Worm (Caenorhabditis elegans): ENCODE data around the gene Y66A7A.7.

Y66A7A.7 gene

ce11 chrIII:11629354-11629753, at the start of gene Y66A7A.7:
Gene Y66A7A.7 (minus strand): TSS chrIII:11629454.
- TF ChIP-seq rnt-1 (tag; optimal IDR thresholded peaks at IDR 0.05) (no peak), jun-1 (tag; optimal IDR thresholded peaks at IDR 0.05) (no peak), lir-3 (tag; optimal IDR thresholded peaks at IDR 0.05; ENCODE audit: poor library complexity) (no peak), ceh-63 (GFP tag; optimal IDR thresholded peaks at IDR 0.05) (no peak), F16B12.6 (tag; optimal IDR thresholded peaks at IDR 0.05) (no peak), ces-1 (GFP tag; optimal IDR thresholded peaks at IDR 0.05) (no peak)

DNA sequence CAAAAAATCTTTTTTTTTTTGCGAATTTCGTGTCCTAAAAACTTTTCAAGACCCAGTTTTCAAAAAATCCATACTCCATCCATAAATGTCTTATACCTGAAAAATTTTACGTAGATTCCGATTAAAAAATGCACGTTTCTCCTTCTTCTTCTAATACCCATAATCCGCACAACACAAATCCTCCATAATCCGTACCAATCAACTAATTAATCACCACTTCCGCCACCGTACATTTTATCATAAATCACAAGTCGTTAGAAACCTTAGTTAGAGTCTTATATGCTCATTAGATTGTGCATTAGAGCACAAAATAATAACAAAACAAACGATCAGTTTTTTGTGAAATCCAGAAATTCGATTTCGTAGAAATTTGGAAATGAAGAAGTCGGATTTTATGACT, 39.8 kb upstream of the Y66A7A.7 start:
- TF ChIP-seq nhr-47 (tag; optimal IDR thresholded peaks at IDR 0.05): peak; percentile 14
- TF ChIP-seq pax-3 (tag; optimal IDR thresholded peaks at IDR 0.05): peak; percentile 45
- peak; percentile 99 for TF ChIP-seq dsc-1 (tag; optimal IDR thresholded peaks at IDR 0.05)
- TF ChIP-seq lin-14 (GFP tag; optimal IDR thresholded peaks at IDR 0.05): no peak

DNA sequence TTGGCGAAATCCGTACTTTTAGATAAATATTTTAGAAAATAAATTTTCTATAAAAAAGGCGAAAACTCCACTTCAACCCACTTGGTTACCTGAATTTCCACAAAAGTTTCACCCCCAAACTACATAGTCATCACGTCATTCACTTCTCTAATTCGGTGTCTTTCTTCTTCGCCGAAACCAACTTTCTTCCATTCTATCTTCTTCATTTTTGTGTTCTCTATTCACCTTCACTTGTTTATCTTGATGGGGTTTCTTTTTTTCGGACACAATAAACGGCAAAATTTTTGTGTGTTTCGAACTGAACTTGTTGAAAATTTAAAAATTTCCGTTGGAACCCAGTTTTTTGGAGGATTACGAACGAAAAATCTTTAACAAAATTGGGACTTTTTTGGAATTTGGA, 37.6 kb upstream of the Y66A7A.7 start:
- TF ChIP-seq pqm-1 (tag; optimal IDR thresholded peaks at IDR 0.05) (no peak), xbp-1 (tag; optimal IDR thresholded peaks at IDR 0.05) (no peak), fkh-10 (GFP tag; optimal IDR thresholded peaks at IDR 0.05) (no peak), mdl-1 (tag; optimal IDR thresholded peaks at IDR 0.05) (no peak), lin-14 (GFP tag; optimal IDR thresholded peaks at IDR 0.05) (peak; percentile 47), sup-37 (GFP tag; optimal IDR thresholded peaks at IDR 0.05) (no peak), fos-1 (tag; optimal IDR thresholded peaks at IDR 0.05) (no peak), snu-23 (GFP tag; optimal IDR thresholded peaks at IDR 0.05) (peak; percentile 7), nhr-47 (tag; optimal IDR thresholded peaks at IDR 0.05) (no peak), nhr-237 (tag; optimal IDR thresholded peaks at IDR 0.05) (no peak), dpl-1 (GFP tag; optimal IDR thresholded peaks at IDR 0.05) (no peak), aly-2 (tag; optimal IDR thresholded peaks at IDR 0.05) (no peak), zag-1 (tag; optimal IDR thresholded peaks at IDR 0.05) (no peak), nhr-76 (tag; optimal IDR thresholded peaks at IDR 0.05) (no peak), nhr-28 (tag; optimal IDR thresholded peaks at IDR 0.05) (no peak), mab-9 (GFP tag; IDR thresholded peaks at IDR 0.05) (no peak), swsn-7 (tag; optimal IDR thresholded peaks at IDR 0.05) (no peak), blmp-1 (tag; optimal IDR thresholded peaks at IDR 0.05) (peak; percentile 97), nhr-85 (tag) (peak; percentile 47), grh-1 (GFP tag; IDR thresholded peaks at IDR 0.05) (no peak), ets-5 (GFP tag; IDR thresholded peaks at IDR 0.05) (no peak), zip-4 (GFP tag; optimal IDR thresholded peaks at IDR 0.05) (no peak), unc-98 (GFP tag; IDR thresholded peaks at IDR 0.05) (no peak), isw-1 (GFP tag; IDR thresholded peaks at IDR 0.05) (no peak), efl-3 (GFP tag; optimal IDR thresholded peaks at IDR 0.05) (no peak), mep-1 (tag; optimal IDR thresholded peaks at IDR 0.05) (peak; percentile 4), C04F5.9 (tag; optimal IDR thresholded peaks at IDR 0.05) (no peak), ceh-82 (tag; optimal IDR thresholded peaks at IDR 0.05) (no peak), jun-1 (tag; optimal IDR thresholded peaks at IDR 0.05) (no peak)

DNA sequence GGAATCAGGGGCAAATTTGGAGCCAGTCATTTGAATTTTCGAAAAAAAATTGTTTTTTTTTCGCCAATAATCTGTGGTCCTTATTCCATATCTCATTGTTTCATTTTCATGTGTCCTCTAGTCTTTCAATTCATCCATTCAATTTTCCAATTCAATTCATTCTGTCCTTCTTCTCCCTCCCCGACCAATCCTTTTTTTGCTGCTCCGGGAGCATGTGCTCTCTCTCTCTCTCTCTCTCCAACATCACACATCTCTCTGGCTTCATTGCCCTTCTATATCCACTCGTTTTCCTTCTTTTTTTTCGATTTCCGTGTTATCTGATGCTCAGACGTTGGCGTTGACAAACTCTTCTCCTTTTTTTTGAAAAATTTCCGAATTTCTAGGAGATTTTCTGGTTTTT, 34.1 kb upstream of the Y66A7A.7 start:
- TF ChIP-seq hpl-2 (GFP tag; optimal IDR thresholded peaks at IDR 0.05) (no peak), swsn-7 (tag; optimal IDR thresholded peaks at IDR 0.05) (peak; percentile 22), Y116A8C.19 (tag; optimal IDR thresholded peaks at IDR 0.05; ENCODE audit: borderline replicate concordance) (no peak), unc-98 (GFP tag; IDR thresholded peaks at IDR 0.05) (no peak), nhr-84 (tag; optimal IDR thresholded peaks at IDR 0.05) (no peak), nhr-47 (tag; optimal IDR thresholded peaks at IDR 0.05) (peak; percentile 30), skn-1 (tag; optimal IDR thresholded peaks at IDR 0.05) (no peak), snu-23 (GFP tag; optimal IDR thresholded peaks at IDR 0.05) (peak; percentile 29), grh-1 (GFP tag; IDR thresholded peaks at IDR 0.05) (no peak), mep-1 (tag; optimal IDR thresholded peaks at IDR 0.05) (no peak), ces-1 (GFP tag; optimal IDR thresholded peaks at IDR 0.05) (no peak), lin-35 (GFP tag; optimal IDR thresholded peaks at IDR 0.05) (no peak), isw-1 (GFP tag; IDR thresholded peaks at IDR 0.05) (no peak), alr-1 (tag; optimal IDR thresholded peaks at IDR 0.05; ENCODE audit: borderline replicate concordance) (no peak), C04F5.9 (tag; optimal IDR thresholded peaks at IDR 0.05) (no peak), ceh-82 (tag; optimal IDR thresholded peaks at IDR 0.05) (peak in 1 of 3 experiments; percentile 32), ets-5 (GFP tag; IDR thresholded peaks at IDR 0.05) (no peak), ztf-4 (tag; optimal IDR thresholded peaks at IDR 0.05) (no peak), elt-3 (tag; optimal IDR thresholded peaks at IDR 0.05) (no peak), mab-9 (GFP tag; IDR thresholded peaks at IDR 0.05) (no peak), sup-37 (GFP tag; optimal IDR thresholded peaks at IDR 0.05) (no peak), fkh-8 (tag; optimal IDR thresholded peaks at IDR 0.05) (peak; percentile 37), lin-15B (tag; optimal IDR thresholded peaks at IDR 0.05) (no peak), egl-13 (tag; optimal IDR thresholded peaks at IDR 0.05) (peak; percentile 3)

All from whole organism, L1 larva.